Worm (Caenorhabditis elegans): ENCODE data around the gene C56G2.5.

The C56G2.5 gene

ce11 chrIII:6311452-6311851 lies 12.6 kb downstream of the C56G2.5 start:
- TF ChIP-seq alr-1 (tag; optimal IDR thresholded peaks at IDR 0.05) (no peak), mab-5 (tag; optimal IDR thresholded peaks at IDR 0.05) (peak; percentile 90), unc-55 (GFP tag; optimal IDR thresholded peaks at IDR 0.05) (peak; percentile 53)

ce11 chrIII:6310352-6310751 lies 13.7 kb downstream of the C56G2.5 start:
- TF ChIP-seq peb-1 (tag; optimal IDR thresholded peaks at IDR 0.05) (no peak), C34F6.9 (tag; optimal IDR thresholded peaks at IDR 0.05) (peak; percentile 2), lin-39 (tag; optimal IDR thresholded peaks at IDR 0.05) (no peak), aly-2 (tag; optimal IDR thresholded peaks at IDR 0.05) (no peak), nhr-6 (tag; optimal IDR thresholded peaks at IDR 0.05) (no peak), zag-1 (tag; optimal IDR thresholded peaks at IDR 0.05) (no peak)

DNA sequence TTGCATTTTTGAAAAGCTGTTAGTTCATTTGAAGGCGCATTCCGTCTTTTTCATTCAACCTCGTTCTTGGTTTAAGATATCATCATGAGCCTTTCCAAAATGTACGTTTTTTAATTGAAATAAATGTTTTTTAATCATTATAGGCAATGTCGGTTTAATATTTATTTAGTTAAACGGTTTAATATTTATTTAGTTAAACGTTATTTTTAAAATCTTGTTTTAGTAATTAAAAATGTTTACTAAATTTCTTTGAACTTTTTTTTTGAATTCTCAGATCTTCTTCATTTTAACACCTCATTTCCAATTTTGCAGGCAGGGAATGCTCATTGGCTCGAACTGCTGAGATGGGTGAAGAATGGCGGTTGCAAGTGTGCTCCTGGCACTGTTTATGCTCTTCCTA lies 15.0 kb downstream of the C56G2.5 start, which contains the start of gene gar-2:
TSS of gene gar-2 (plus strand) at position 301 of the 400 bp plus-strand sequence.
- no peak for TF ChIP-seq ceh-16 (tag; optimal IDR thresholded peaks at IDR 0.05)
- no peak for TF ChIP-seq ztf-4 (tag; optimal IDR thresholded peaks at IDR 0.05)
- no peak for TF ChIP-seq nhr-25 (tag; optimal IDR thresholded peaks at IDR 0.05)
- no peak for TF ChIP-seq ceh-82 (tag; optimal IDR thresholded peaks at IDR 0.05)
- no peak for TF ChIP-seq lin-39 (tag; optimal IDR thresholded peaks at IDR 0.05)
- no peak for TF ChIP-seq lin-11 (tag; optimal IDR thresholded peaks at IDR 0.05)
- TF ChIP-seq peb-1 (tag; optimal IDR thresholded peaks at IDR 0.05) = no peak
- no peak for TF ChIP-seq F13H6.1 (tag; optimal IDR thresholded peaks at IDR 0.05)
- no peak for TF ChIP-seq alr-1 (tag; optimal IDR thresholded peaks at IDR 0.05)
- TF ChIP-seq ztf-11 (tag; optimal IDR thresholded peaks at IDR 0.05) = no peak

ce11 chrIII:6307832-6308231 lies 16.2 kb downstream of the C56G2.5 start:
- peak; percentile 28 for TF ChIP-seq nhr-129 (tag; optimal IDR thresholded peaks at IDR 0.05)
- no peak for TF ChIP-seq nhr-23 (tag; optimal IDR thresholded peaks at IDR 0.05)
- TF ChIP-seq nhr-12 (tag; optimal IDR thresholded peaks at IDR 0.05) = no peak
- TF ChIP-seq lsy-2 (tag; optimal IDR thresholded peaks at IDR 0.05) = peak in 1 of 2 experiments; percentile 8
- peak; percentile 33 for TF ChIP-seq unc-55 (GFP tag; optimal IDR thresholded peaks at IDR 0.05)
- peak; percentile 36 for TF ChIP-seq C34F6.9 (tag; optimal IDR thresholded peaks at IDR 0.05)
- no peak for TF ChIP-seq sma-3 (GFP tag; optimal IDR thresholded peaks at IDR 0.05)
- no peak for TF ChIP-seq lin-11 (tag; optimal IDR thresholded peaks at IDR 0.05)
- no peak for TF ChIP-seq lin-13 (GFP tag; optimal IDR thresholded peaks at IDR 0.05)

DNA sequence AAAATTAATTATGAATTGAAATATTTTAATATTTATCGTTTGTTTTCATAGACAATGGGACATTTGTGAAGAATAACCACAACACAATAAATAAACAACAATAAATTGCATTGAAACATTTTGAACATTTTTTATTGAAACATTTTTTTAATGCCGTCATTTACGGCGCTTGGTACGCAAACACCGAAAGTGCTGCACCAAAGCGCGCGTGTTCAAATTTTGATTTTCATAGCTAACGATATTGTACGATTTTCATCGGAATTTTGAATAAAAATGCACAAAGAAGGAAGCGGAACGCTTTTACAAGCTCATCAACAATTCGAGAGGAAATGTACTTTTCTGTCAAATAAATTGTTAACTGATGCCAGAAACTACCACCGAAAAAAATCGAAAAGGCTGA lies 20.3 kb downstream of the C56G2.5 start:
- TF ChIP-seq sma-9 (GFP tag; optimal IDR thresholded peaks at IDR 0.05) (no peak), sma-9 (tag; optimal IDR thresholded peaks at IDR 0.05) (no peak), lsy-2 (tag; optimal IDR thresholded peaks at IDR 0.05) (no peak), nhr-6 (tag; optimal IDR thresholded peaks at IDR 0.05) (no peak), dmd-4 (tag; optimal IDR thresholded peaks at IDR 0.05) (no peak), mdl-1 (tag; optimal IDR thresholded peaks at IDR 0.05) (no peak), mbf-1 (tag; optimal IDR thresholded peaks at IDR 0.05) (no peak), ztf-11 (tag; optimal IDR thresholded peaks at IDR 0.05) (no peak), sem-4 (tag; optimal IDR thresholded peaks at IDR 0.05) (no peak), lin-11 (tag; optimal IDR thresholded peaks at IDR 0.05) (no peak), ceh-16 (tag; optimal IDR thresholded peaks at IDR 0.05) (no peak), lin-13 (GFP tag; optimal IDR thresholded peaks at IDR 0.05) (no peak), fos-1 (tag; optimal IDR thresholded peaks at IDR 0.05) (no peak), nhr-77 (tag; optimal IDR thresholded peaks at IDR 0.05) (no peak), nhr-11 (tag; optimal IDR thresholded peaks at IDR 0.05) (no peak), peb-1 (tag; optimal IDR thresholded peaks at IDR 0.05) (no peak), mab-5 (tag; optimal IDR thresholded peaks at IDR 0.05) (no peak), gmeb-1 (tag; optimal IDR thresholded peaks at IDR 0.05) (no peak), unc-39 (tag; optimal IDR thresholded peaks at IDR 0.05) (no peak)

DNA sequence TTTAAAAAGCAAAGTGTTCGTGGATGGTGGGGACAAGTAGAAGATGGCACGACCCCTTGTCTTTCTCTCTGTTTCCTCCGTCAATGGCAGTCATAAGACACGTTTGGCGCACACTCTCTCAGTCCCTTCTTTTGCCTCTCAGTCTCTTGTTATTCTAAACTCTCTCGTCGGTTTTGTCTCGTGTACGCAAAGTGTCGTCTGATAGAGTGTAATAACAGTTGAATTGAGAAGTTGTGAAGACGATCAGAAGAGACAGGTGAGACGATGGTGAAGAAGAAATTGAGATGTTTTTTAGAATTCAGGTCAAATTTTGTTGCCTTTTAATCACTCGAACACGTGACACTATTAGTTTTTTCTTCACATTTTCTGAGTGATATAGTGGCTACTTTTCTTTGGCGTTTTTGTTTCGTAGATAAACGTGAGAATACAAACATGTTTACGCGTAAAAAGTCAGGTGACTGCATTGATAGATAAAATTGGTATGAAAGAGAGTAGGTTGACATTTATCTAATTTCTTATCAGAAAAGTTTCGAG lies 20.9 kb downstream of the C56G2.5 start, which contains the start of gene F47D12.9:
TSS of gene F47D12.9 (minus strand) at position 267 of the 534 bp plus-strand sequence.
- TF ChIP-seq unc-39 (tag; optimal IDR thresholded peaks at IDR 0.05) = no peak
- peak; percentile 54 for TF ChIP-seq sma-9 (GFP tag; optimal IDR thresholded peaks at IDR 0.05)
- TF ChIP-seq sma-9 (tag; optimal IDR thresholded peaks at IDR 0.05) = no peak
- TF ChIP-seq crh-2 (tag; optimal IDR thresholded peaks at IDR 0.05) = peak; percentile 86
- peak; percentile 25 for TF ChIP-seq egl-27 (tag; optimal IDR thresholded peaks at IDR 0.05)
- TF ChIP-seq nhr-12 (tag; optimal IDR thresholded peaks at IDR 0.05) = no peak
- no peak for TF ChIP-seq skn-1 (tag; optimal IDR thresholded peaks at IDR 0.05)
- TF ChIP-seq lin-13 (GFP tag; optimal IDR thresholded peaks at IDR 0.05) = peak; percentile 36
- TF ChIP-seq mdl-1 (tag; optimal IDR thresholded peaks at IDR 0.05) = peak; percentile 4 to 80
- peak; percentile 51 for TF ChIP-seq gmeb-1 (tag; optimal IDR thresholded peaks at IDR 0.05)
- peak; percentile 49 for TF ChIP-seq ztf-4 (tag; optimal IDR thresholded peaks at IDR 0.05)
- TF ChIP-seq F13H6.1 (tag; optimal IDR thresholded peaks at IDR 0.05) = peak; percentile 68
- TF ChIP-seq elt-1 (tag; optimal IDR thresholded peaks at IDR 0.05) = no peak
- TF ChIP-seq peb-1 (tag; optimal IDR thresholded peaks at IDR 0.05) = no peak
- TF ChIP-seq Y55F3AM.14 (GFP tag; optimal IDR thresholded peaks at IDR 0.05) = no peak
- TF ChIP-seq blmp-1 (tag; optimal IDR thresholded peaks at IDR 0.05; ENCODE audit: insufficient read depth) = peak; percentile 61
- TF ChIP-seq aly-2 (tag; optimal IDR thresholded peaks at IDR 0.05) = no peak
- TF ChIP-seq R02D3.7 (tag; optimal IDR thresholded peaks at IDR 0.05) = no peak
- peak; percentile 89 for TF ChIP-seq sma-3 (GFP tag; optimal IDR thresholded peaks at IDR 0.05)
- no peak for TF ChIP-seq nhr-23 (tag; optimal IDR thresholded peaks at IDR 0.05)
- no peak for TF ChIP-seq mab-5 (tag; optimal IDR thresholded peaks at IDR 0.05)
- no peak for TF ChIP-seq ztf-1 (GFP tag; conservative IDR thresholded peaks at IDR 0.05)
- peak; percentile 85 for TF ChIP-seq nhr-21 (tag; optimal IDR thresholded peaks at IDR 0.05)

Measured in whole organism, L2 larva.